Fruit fly (Drosophila melanogaster) S2 (cell line): ENCODE measurements around the gene CG7523.

Experiments used
- CG8478 ChIP-seq: fragments of >200 bp; optimal IDR thresholded peaks from 2 replicates; lab custom pipeline; 2018
- CTCF ChIP-seq, 2 experiments: fragments of >200 bp; optimal IDR thresholded peaks; 2 replicates each; lab custom pipeline; 2018

DNA sequence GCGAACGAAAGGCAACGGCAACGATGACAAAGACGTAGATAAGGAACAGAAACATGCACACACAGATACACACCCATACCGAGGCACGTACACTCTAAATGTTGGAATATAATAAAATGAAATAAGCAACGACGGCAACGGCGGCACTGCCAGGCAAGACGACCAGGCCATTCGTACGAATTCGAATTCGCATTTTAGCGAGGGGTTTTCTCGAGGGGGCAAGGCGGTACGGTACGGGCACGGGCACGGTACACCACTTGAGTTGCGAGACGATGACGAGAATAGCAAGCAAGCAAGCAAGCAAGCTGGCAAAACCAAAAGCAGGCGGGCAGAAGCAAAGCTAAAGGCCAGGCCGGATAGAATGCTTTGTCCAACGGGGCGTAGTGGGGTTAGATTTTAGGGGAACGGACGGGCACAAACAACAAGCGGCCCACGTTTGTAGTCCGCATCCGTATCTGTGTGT, 30.5 kb upstream of the CG7523 start:
- TF ChIP-seq CG8478 (lab: Kevin White, UChicago) (no peak), CTCF (optimal IDR thresholded peaks at IDR 0.05; lab: Kevin White, UChicago) (no peak)
